Worm (Caenorhabditis elegans) whole organism, mixed stage, embryonic: Measurements from ENCODE around the gene F53F4.18.

ENCODE experiments used
- ceh-43 ChIP-seq: fragments of 200-800 bp; sonication (Bioruptor generic); optimal IDR thresholded peaks from 2 replicates; lab custom pipeline; 2018; ENCODE audit warnings: mild to moderate bottlenecking, missing genetic modification characterization, moderate library complexity, missing compliant biosample characterization
- nhr-237 ChIP-seq: fragments of 150-350 bp; optimal IDR thresholded peaks from 2 replicates; lab custom pipeline; 2014; ENCODE audit warnings: missing biosample characterization, missing genetic modification characterization
- snpc-4 ChIP-seq: fragments of 150-350 bp; optimal IDR thresholded peaks from 2 replicates; lab custom pipeline; 2014; ENCODE audit warnings: missing biosample characterization, missing genetic modification characterization

- TF ChIP-seq nhr-237 (tag; lab: Kevin White, UChicago) (no peak), snpc-4 (no peak), ceh-43 (no peak)
Measured at ce11 chrV:13576828-13577227, 13.1 kb upstream of the F53F4.18 start.
